Worm (Caenorhabditis elegans) whole organism, mixed stage, embryonic: ENCODE results near the gene rpl-42.

ENCODE experiments used
- M03D4.4 ChIP-seq: sonication (generic microtip); optimal IDR thresholded peaks from 2 replicates; lab custom pipeline; 2017; ENCODE audit warnings: mild to moderate bottlenecking, missing genetic modification characterization, missing compliant biosample characterization
- bed-3 ChIP-seq: fragments of 200-800 bp; sonication (Bioruptor generic); optimal IDR thresholded peaks from 3 replicates; lab custom pipeline; 2018; ENCODE audit warnings: mild to moderate bottlenecking, missing genetic modification characterization, moderate library complexity, missing compliant biosample characterization
- blmp-1 ChIP-seq: fragments of 150-350 bp; optimal IDR thresholded peaks from 2 replicates; lab custom pipeline; 2014; ENCODE audit warnings: missing biosample characterization, missing genetic modification characterization
- ceh-39 ChIP-seq: fragments of 150-350 bp; optimal IDR thresholded peaks from 2 replicates; lab custom pipeline; 2014; ENCODE audit warnings: missing biosample characterization, missing genetic modification characterization
- ceh-43 ChIP-seq: fragments of 200-800 bp; sonication (Bioruptor generic); optimal IDR thresholded peaks from 2 replicates; lab custom pipeline; 2018; ENCODE audit warnings: mild to moderate bottlenecking, missing genetic modification characterization, moderate library complexity, missing compliant biosample characterization
- ceh-83 ChIP-seq: fragments of 200-800 bp; sonication (Bioruptor generic); optimal IDR thresholded peaks from 2 replicates; lab custom pipeline; 2018; ENCODE audit warnings: mild to moderate bottlenecking, missing genetic modification characterization, missing compliant biosample characterization
- ces-1 ChIP-seq: fragments of 150-350 bp; optimal IDR thresholded peaks from 2 replicates; lab custom pipeline; 2014; ENCODE audit warnings: missing biosample characterization, missing genetic modification reagents, missing genetic modification characterization
- cnd-1 ChIP-seq: fragments of 200-800 bp; sonication (Bioruptor generic); optimal IDR thresholded peaks from 2 replicates; lab custom pipeline; 2018; ENCODE audit warnings: mild to moderate bottlenecking, missing genetic modification characterization, missing compliant biosample characterization
- drap-1 ChIP-seq: fragments of 200-800 bp; sonication (Bioruptor generic); optimal IDR thresholded peaks from 3 replicates; lab custom pipeline; 2018; ENCODE audit warnings: mild to moderate bottlenecking, missing genetic modification characterization, missing compliant biosample characterization
- elt-1 ChIP-seq: sonication (generic microtip); optimal IDR thresholded peaks from 2 replicates; lab custom pipeline; 2017; ENCODE audit warnings: missing genetic modification characterization, mild to moderate bottlenecking, missing compliant biosample characterization, antibody characterized with exemption, moderate library complexity, borderline replicate concordance; ENCODE audit not compliant: insufficient read depth
- elt-3 ChIP-seq: fragments of 150-350 bp; optimal IDR thresholded peaks from 2 replicates; lab custom pipeline; 2014; ENCODE audit warnings: missing biosample characterization, missing genetic modification characterization
- flh-1 ChIP-seq: fragments of 200-800 bp; sonication (Bioruptor generic); optimal IDR thresholded peaks from 2 replicates; lab custom pipeline; 2018; ENCODE audit warnings: mild to moderate bottlenecking, missing genetic modification characterization, moderate library complexity, missing compliant biosample characterization
- ham-2 ChIP-seq: fragments of 200-800 bp; sonication (Bioruptor generic); optimal IDR thresholded peaks from 2 replicates; lab custom pipeline; 2018; ENCODE audit warnings: mild to moderate bottlenecking, missing genetic modification characterization, missing compliant biosample characterization
- hlh-1 ChIP-seq: fragments of 150-350 bp; optimal IDR thresholded peaks from 2 replicates; lab custom pipeline; 2014; ENCODE audit warnings: missing biosample characterization, missing genetic modification reagents, missing genetic modification characterization
- lin-13 ChIP-seq: fragments of 150-350 bp; optimal IDR thresholded peaks from 2 replicates; lab custom pipeline; 2014; ENCODE audit warnings: missing biosample characterization, missing genetic modification characterization
- lin-32 ChIP-seq: fragments of 200-800 bp; sonication (Bioruptor generic); optimal IDR thresholded peaks from 2 replicates; lab custom pipeline; 2018; ENCODE audit warnings: mild to moderate bottlenecking, missing genetic modification characterization, missing compliant biosample characterization
- lsy-2 ChIP-seq: fragments of 150-350 bp; optimal IDR thresholded peaks from 2 replicates; lab custom pipeline; 2014; ENCODE audit warnings: missing biosample characterization, missing genetic modification characterization
- mab-5 ChIP-seq: fragments of 150-350 bp; optimal IDR thresholded peaks from 2 replicates; lab custom pipeline; 2014; ENCODE audit warnings: missing biosample characterization, missing genetic modification characterization
- mep-1 ChIP-seq: fragments of 150-350 bp; optimal IDR thresholded peaks from 2 replicates; lab custom pipeline; 2017; ENCODE audit warnings: missing biosample characterization, missing genetic modification reagents, missing genetic modification characterization, inconsistent platforms
- mls-2 ChIP-seq: sonication (generic microtip); optimal IDR thresholded peaks from 2 replicates; lab custom pipeline; 2016; ENCODE audit warnings: mild to moderate bottlenecking, missing genetic modification characterization, moderate library complexity, missing compliant biosample characterization
- nhr-12 ChIP-seq: fragments of 150-350 bp; optimal IDR thresholded peaks from 2 replicates; lab custom pipeline; 2014; ENCODE audit warnings: missing biosample characterization, missing genetic modification characterization
- nhr-2 ChIP-seq: fragments of 150-350 bp; optimal IDR thresholded peaks from 2 replicates; lab custom pipeline; 2014; ENCODE audit warnings: missing biosample characterization, missing genetic modification characterization
- nhr-237 ChIP-seq: fragments of 150-350 bp; optimal IDR thresholded peaks from 2 replicates; lab custom pipeline; 2014; ENCODE audit warnings: missing biosample characterization, missing genetic modification characterization
- nhr-28 ChIP-seq: fragments of 150-350 bp; optimal IDR thresholded peaks from 2 replicates; lab custom pipeline; 2014; ENCODE audit warnings: missing biosample characterization, missing genetic modification characterization
- nhr-76 ChIP-seq: sonication (generic microtip); optimal IDR thresholded peaks from 2 replicates; lab custom pipeline; 2017; ENCODE audit warnings: missing biosample characterization, missing genetic modification characterization
- pha-4 ChIP-seq: fragments of 150-350 bp; optimal IDR thresholded peaks from 2 replicates; lab custom pipeline; 2018; ENCODE audit warnings: missing biosample characterization, missing genetic modification reagents, missing genetic modification characterization
- sem-2 ChIP-seq: fragments of 200-800 bp; sonication (Bioruptor generic); optimal IDR thresholded peaks from 2 replicates; lab custom pipeline; 2018; ENCODE audit warnings: mild to moderate bottlenecking, missing genetic modification characterization, missing compliant biosample characterization
- snpc-4 ChIP-seq: fragments of 150-350 bp; optimal IDR thresholded peaks from 2 replicates; lab custom pipeline; 2014; ENCODE audit warnings: missing biosample characterization, missing genetic modification characterization
- sptf-1 ChIP-seq: sonication (generic microtip); optimal IDR thresholded peaks from 2 replicates; lab custom pipeline; 2017; ENCODE audit warnings: mild to moderate bottlenecking, missing genetic modification characterization, moderate library complexity, missing compliant biosample characterization
- tbx-8 ChIP-seq: fragments of 200-800 bp; sonication (Bioruptor generic); optimal IDR thresholded peaks from 2 replicates; lab custom pipeline; 2018; ENCODE audit warnings: mild to moderate bottlenecking, missing genetic modification characterization, moderate library complexity, missing compliant biosample characterization
- unc-120 ChIP-seq: sonication (generic microtip); optimal IDR thresholded peaks from 2 replicates; lab custom pipeline; 2017; ENCODE audit warnings: missing genetic modification characterization, missing compliant biosample characterization; ENCODE audit not compliant: poor library complexity, severe bottlenecking
- unc-39 ChIP-seq: fragments of 150-350 bp; optimal IDR thresholded peaks from 2 replicates; lab custom pipeline; 2014; ENCODE audit warnings: missing biosample characterization, missing genetic modification characterization
- unc-62 ChIP-seq: fragments of 150-350 bp; optimal IDR thresholded peaks from 2 replicates; lab custom pipeline; 2014; ENCODE audit warnings: missing biosample characterization, missing genetic modification reagents, missing genetic modification characterization
- zip-8 ChIP-seq: fragments of 150-350 bp; optimal IDR thresholded peaks from 2 replicates; lab custom pipeline; 2014; ENCODE audit warnings: missing biosample characterization, missing genetic modification characterization
- ztf-11 ChIP-seq: fragments of 150-350 bp; optimal IDR thresholded peaks from 2 replicates; lab custom pipeline; 2014; ENCODE audit warnings: missing biosample characterization, missing genetic modification characterization

The rpl-42 gene

DNA sequence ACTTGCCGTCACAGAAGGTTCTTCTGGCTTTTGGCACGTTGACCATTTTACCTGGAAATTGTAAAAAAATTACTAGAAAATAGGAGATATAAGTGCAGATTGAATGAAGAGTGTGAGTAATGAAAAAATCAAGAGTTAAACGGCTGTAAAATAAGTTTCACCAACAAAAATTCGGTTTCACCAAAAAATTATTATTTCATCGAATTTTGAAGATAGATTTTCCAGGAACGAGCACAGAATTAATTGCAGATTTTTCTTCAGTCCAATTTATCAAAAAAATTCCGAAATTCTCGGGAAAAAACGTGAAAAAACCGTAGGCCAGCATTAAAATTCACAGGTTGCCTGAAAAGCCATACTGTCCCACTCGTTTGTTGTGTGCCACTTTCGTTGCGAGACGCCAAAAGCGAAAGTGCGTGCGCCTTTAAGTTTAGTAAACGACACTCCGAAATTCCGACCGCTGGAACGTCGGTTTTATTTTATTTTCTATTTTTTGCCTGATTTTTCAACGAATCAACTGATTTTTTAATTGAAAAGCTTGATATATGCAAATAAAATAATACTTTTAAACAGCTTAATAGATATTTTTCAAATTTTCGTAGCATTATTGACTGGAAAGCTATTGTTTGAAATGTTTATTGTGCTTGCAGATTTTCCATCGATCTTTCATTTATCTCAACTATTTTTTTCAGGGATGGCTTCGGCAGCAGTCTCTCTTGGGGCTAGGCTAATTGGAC lies 4.8 kb downstream of the rpl-42 start, which contains the start of the genes rpl-36.A and nuo-1:
rpl-36.A (minus strand) TSS at position 51 of the 734 bp plus-strand sequence.
nuo-1 (plus strand) TSS at position 684 of the 734 bp plus-strand sequence.
- peak; percentile 34 for TF ChIP-seq unc-62 (GFP tag; lab: Kevin White, UChicago)
- no peak for TF ChIP-seq mls-2 (tag; lab: Kevin White, UChicago)
- TF ChIP-seq nhr-28 (tag; lab: Kevin White, UChicago), result no peak
- TF ChIP-seq cnd-1 (tag; lab: Kevin White, UChicago), result no peak
- no peak for TF ChIP-seq ceh-43
- TF ChIP-seq M03D4.4 (tag; lab: Kevin White, UChicago), result no peak
- TF ChIP-seq tbx-8 (GFP tag; lab: Kevin White, UChicago), result no peak
- TF ChIP-seq nhr-76 (tag; lab: Kevin White, UChicago), result no peak
- peak; percentile 1 for TF ChIP-seq ham-2 (GFP tag; lab: Kevin White, UChicago)
- TF ChIP-seq sem-2 (GFP tag; lab: Kevin White, UChicago), result no peak
- TF ChIP-seq bed-3 (GFP tag; lab: Kevin White, UChicago), result no peak
- no peak for TF ChIP-seq lin-32 (GFP tag; lab: Kevin White, UChicago)
- peak; percentile 44 for TF ChIP-seq ceh-39 (tag; lab: Kevin White, UChicago)
- no peak for TF ChIP-seq nhr-12 (tag; lab: Kevin White, UChicago)
- peak; percentile 53 for TF ChIP-seq ces-1 (GFP tag; lab: Kevin White, UChicago)
- TF ChIP-seq ztf-11 (tag; lab: Kevin White, UChicago), result no peak
- no peak for TF ChIP-seq snpc-4
- TF ChIP-seq hlh-1 (tag; lab: Kevin White, UChicago), result peak; percentile 55
- TF ChIP-seq lin-13, result peak; percentile 76
- TF ChIP-seq elt-3 (tag; lab: Kevin White, UChicago), result no peak
- peak; percentile 93 for TF ChIP-seq mep-1 (tag; lab: Kevin White, UChicago)
- no peak for TF ChIP-seq zip-8 (tag; lab: Kevin White, UChicago)
- TF ChIP-seq unc-120 (tag; lab: Kevin White, UChicago), result peak; percentile 80
- TF ChIP-seq elt-1 (tag; lab: Kevin White, UChicago), result no peak
- TF ChIP-seq ceh-83 (GFP tag; lab: Kevin White, UChicago), result no peak
- TF ChIP-seq mab-5 (tag; lab: Kevin White, UChicago), result no peak
- TF ChIP-seq sptf-1 (tag; lab: Kevin White, UChicago), result peak; percentile 50
- TF ChIP-seq nhr-237 (tag; lab: Kevin White, UChicago), result peak; percentile 94
- peak; percentile 98 for TF ChIP-seq lsy-2 (tag; lab: Kevin White, UChicago)
- TF ChIP-seq blmp-1 (tag; lab: Kevin White, UChicago), result peak; percentile 89
- TF ChIP-seq drap-1 (GFP tag; lab: Kevin White, UChicago), result peak; percentile 4
- no peak for TF ChIP-seq flh-1
- no peak for TF ChIP-seq unc-39 (tag; lab: Kevin White, UChicago)
- TF ChIP-seq pha-4 (tag; lab: Kevin White, UChicago), result peak; percentile 73
- no peak for TF ChIP-seq nhr-2

DNA sequence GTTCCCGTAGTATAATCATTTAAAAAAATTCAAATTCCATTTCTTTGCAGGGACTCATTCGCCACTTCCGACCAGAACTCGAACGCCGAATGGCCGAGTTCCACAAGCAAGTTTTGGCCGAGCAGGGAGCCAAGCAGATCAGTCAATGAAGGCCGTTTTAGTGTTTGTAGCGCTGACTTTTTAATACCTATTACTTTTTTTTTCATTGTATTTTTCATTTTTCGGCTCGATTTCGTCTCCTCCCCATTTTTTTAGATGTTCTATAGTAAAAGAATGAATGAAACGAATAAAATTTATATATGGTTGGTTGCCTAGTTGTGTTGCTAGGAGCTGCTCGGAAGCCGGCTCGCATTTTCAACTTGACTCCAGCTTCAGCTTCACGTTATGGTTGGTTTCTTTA lies 7.3 kb downstream of the rpl-42 start, which contains the start of gene C09H10.4:
C09H10.4 (plus strand) TSS at position 301 of the 400 bp plus-strand sequence.
- TF ChIP-seq nhr-237 (tag; lab: Kevin White, UChicago) (no peak), ham-2 (GFP tag; lab: Kevin White, UChicago) (no peak), ceh-39 (tag; lab: Kevin White, UChicago) (no peak), drap-1 (GFP tag; lab: Kevin White, UChicago) (no peak), zip-8 (tag; lab: Kevin White, UChicago) (no peak), snpc-4 (no peak)
- TF ChIP-seq, all 35 proteins: peak for 0

DNA sequence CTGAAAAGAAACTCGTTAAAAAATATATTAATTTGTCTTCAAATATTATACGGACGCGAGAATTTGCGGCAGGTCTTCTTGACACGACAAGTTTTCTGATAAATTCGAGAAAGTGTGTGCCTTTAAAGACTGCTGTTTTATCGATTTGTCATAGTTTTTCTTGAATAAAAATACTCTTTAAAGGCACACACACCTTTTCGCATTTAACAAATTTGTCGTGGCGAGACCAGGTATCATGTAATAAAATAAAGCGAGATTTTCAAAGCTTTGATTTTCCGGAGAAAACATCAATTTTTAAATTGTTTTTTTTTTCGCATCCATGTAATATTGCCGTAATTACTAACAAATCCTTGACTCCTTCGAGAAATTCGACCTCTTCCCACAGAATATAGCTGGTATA lies 8.7 kb downstream of the rpl-42 start:
- TF ChIP-seq ceh-83 (GFP tag; lab: Kevin White, UChicago) (no peak), elt-3 (tag; lab: Kevin White, UChicago) (no peak), bed-3 (GFP tag; lab: Kevin White, UChicago) (no peak), unc-39 (tag; lab: Kevin White, UChicago) (no peak), mls-2 (tag; lab: Kevin White, UChicago) (no peak), ztf-11 (tag; lab: Kevin White, UChicago) (no peak), lin-32 (GFP tag; lab: Kevin White, UChicago) (no peak), M03D4.4 (tag; lab: Kevin White, UChicago) (no peak), drap-1 (GFP tag; lab: Kevin White, UChicago) (no peak), cnd-1 (tag; lab: Kevin White, UChicago) (no peak), ces-1 (GFP tag; lab: Kevin White, UChicago) (no peak), elt-1 (tag; lab: Kevin White, UChicago) (no peak), flh-1 (no peak), hlh-1 (tag; lab: Kevin White, UChicago) (no peak)
